Fruit fly (Drosophila melanogaster) whole organism, embryonic: ENCODE results near the gene Chmp1.

Experiments used
- Bteb2 ChIP-seq: fragments of 200-800 bp; sonication (Bioruptor generic); optimal IDR thresholded peaks from 2 replicates; lab custom pipeline; 2016; ENCODE audit warnings: missing biosample characterization, missing genetic modification characterization
- CG10979 ChIP-seq: fragments of 200-800 bp; sonication (Bioruptor generic); optimal IDR thresholded peaks from 2 replicates; lab custom pipeline; 2018; ENCODE audit warnings: missing biosample characterization, mild to moderate bottlenecking, missing genetic modification characterization, moderate library complexity
- CG11504 ChIP-seq: fragments of 200-800 bp; sonication (Bioruptor generic); optimal IDR thresholded peaks from 3 replicates; lab custom pipeline; 2019; ENCODE audit warnings: missing biosample characterization, mild to moderate bottlenecking, missing genetic modification characterization, moderate library complexity
- CG11723 ChIP-seq: fragments of 200-800 bp; sonication (Bioruptor generic); optimal IDR thresholded peaks from 2 replicates; lab custom pipeline; 2017; ENCODE audit warnings: missing biosample characterization, mild to moderate bottlenecking, missing genetic modification characterization
- CG12155 ChIP-seq: fragments of 200-800 bp; sonication (Bioruptor generic); optimal IDR thresholded peaks from 3 replicates; lab custom pipeline; 2016; ENCODE audit warnings: missing biosample characterization, missing genetic modification characterization
- CG12744 ChIP-seq: fragments of 200-800 bp; sonication (Bioruptor generic); optimal IDR thresholded peaks from 2 replicates; lab custom pipeline; 2016; ENCODE audit warnings: missing biosample characterization, missing genetic modification characterization
- CG13624 ChIP-seq: fragments of 200-800 bp; sonication (Bioruptor generic); optimal IDR thresholded peaks from 2 replicates; lab custom pipeline; 2016; ENCODE audit warnings: missing biosample characterization, missing genetic modification characterization
- CG15479 ChIP-seq: fragments of 200-800 bp; sonication (Bioruptor generic); optimal IDR thresholded peaks from 3 replicates; lab custom pipeline; 2019; ENCODE audit warnings: missing biosample characterization, mild to moderate bottlenecking, missing genetic modification characterization, moderate library complexity
- CG16863 ChIP-seq: fragments of 200-800 bp; sonication (Bioruptor generic); optimal IDR thresholded peaks from 3 replicates; lab custom pipeline; 2016; ENCODE audit warnings: missing biosample characterization, missing genetic modification characterization
- CG18599 ChIP-seq: fragments of 200-800 bp; sonication (Bioruptor generic); optimal IDR thresholded peaks from 3 replicates; lab custom pipeline; 2017; ENCODE audit warnings: missing biosample characterization, missing genetic modification characterization, mild to moderate bottlenecking, moderate library complexity, missing genetic modification reagents
- CG2120 ChIP-seq: fragments of 200-800 bp; sonication (Bioruptor generic); optimal IDR thresholded peaks from 3 replicates; lab custom pipeline; 2016; ENCODE audit warnings: missing biosample characterization, missing genetic modification characterization
- CG30020 ChIP-seq: fragments of 200-800 bp; optimal IDR thresholded peaks from 2 replicates; lab custom pipeline; 2019; ENCODE audit warnings: missing biosample characterization, mild to moderate bottlenecking, missing genetic modification characterization, moderate library complexity
- CG30403 ChIP-seq: fragments of 200-800 bp; sonication (Bioruptor generic); optimal IDR thresholded peaks from 3 replicates; lab custom pipeline; 2016; ENCODE audit warnings: missing biosample characterization, missing genetic modification characterization
- CG3163 ChIP-seq: fragments of 200-800 bp; sonication (Bioruptor generic); optimal IDR thresholded peaks from 3 replicates; lab custom pipeline; 2016; ENCODE audit warnings: missing biosample characterization, missing genetic modification characterization
- CG3995 ChIP-seq: fragments of 200-800 bp; sonication (Bioruptor generic); optimal IDR thresholded peaks from 3 replicates; lab custom pipeline; 2016; ENCODE audit warnings: missing biosample characterization, missing genetic modification characterization
- CG6254 ChIP-seq: fragments of 200-800 bp; sonication (Bioruptor generic); optimal IDR thresholded peaks from 3 replicates; lab custom pipeline; 2017; ENCODE audit warnings: mild to moderate bottlenecking, missing biosample characterization, missing genetic modification reagents, missing genetic modification characterization
- CG6765 ChIP-seq: fragments of 200-800 bp; sonication (Bioruptor generic); optimal IDR thresholded peaks from 3 replicates; lab custom pipeline; 2017; ENCODE audit warnings: missing biosample characterization, mild to moderate bottlenecking, missing genetic modification characterization
- CG6854 ChIP-seq: fragments of 200-800 bp; sonication (Bioruptor generic); optimal IDR thresholded peaks from 3 replicates; lab custom pipeline; 2017; ENCODE audit warnings: missing biosample characterization, mild to moderate bottlenecking, missing genetic modification characterization
- CG7839 ChIP-seq: fragments of 200-800 bp; sonication (Bioruptor generic); optimal IDR thresholded peaks from 3 replicates; lab custom pipeline; 2018; ENCODE audit warnings: missing biosample characterization, mild to moderate bottlenecking, missing genetic modification characterization, moderate library complexity
- CG8765 ChIP-seq: fragments of 200-800 bp; sonication (Bioruptor generic); IDR thresholded peaks from 2 replicates; pipeline ENCODE4 v1.3.6; 2022; ENCODE audit warnings: missing biosample characterization, missing genetic modification characterization
- CTCF ChIP-seq: fragments of 200-800 bp; sonication (Bioruptor generic); optimal IDR thresholded peaks from 2 replicates; lab custom pipeline; 2017; ENCODE audit warnings: missing biosample characterization, mild to moderate bottlenecking, missing genetic modification characterization, moderate library complexity
- CoRest ChIP-seq: fragments of 200-800 bp; sonication (Bioruptor generic); optimal IDR thresholded peaks from 3 replicates; lab custom pipeline; 2018; ENCODE audit warnings: missing biosample characterization, mild to moderate bottlenecking, missing genetic modification characterization, moderate library complexity
- Deaf1 ChIP-seq: fragments of 200-800 bp; optimal IDR thresholded peaks from 3 replicates; lab custom pipeline; 2019; ENCODE audit warnings: missing biosample characterization, mild to moderate bottlenecking, missing genetic modification characterization, moderate library complexity
- Dip3 ChIP-seq: fragments of 200-800 bp; sonication (Bioruptor generic); optimal IDR thresholded peaks from 3 replicates; lab custom pipeline; 2016; ENCODE audit warnings: missing biosample characterization, missing genetic modification characterization
- Gug ChIP-seq: fragments of 200-800 bp; sonication (Bioruptor generic); IDR thresholded peaks from 4 replicates; pipeline ENCODE4 v1.3.6; 2022; ENCODE audit warnings: missing biosample characterization, missing genetic modification characterization
- HmgZ ChIP-seq: fragments of 200-800 bp; sonication (Bioruptor generic); optimal IDR thresholded peaks from 2 replicates; lab custom pipeline; 2018; ENCODE audit warnings: missing biosample characterization, mild to moderate bottlenecking, missing genetic modification characterization
- Nf-YA ChIP-seq: fragments of 200-800 bp; sonication (Bioruptor generic); IDR thresholded peaks from 2 replicates; pipeline ENCODE4 v1.3.6; 2022; ENCODE audit warnings: missing biosample characterization, missing genetic modification characterization
- Oli ChIP-seq: fragments of 200-800 bp; sonication (Bioruptor generic); optimal IDR thresholded peaks from 2 replicates; lab custom pipeline; 2018; ENCODE audit warnings: missing biosample characterization, mild to moderate bottlenecking, missing genetic modification characterization, moderate library complexity
- Pdp1 ChIP-seq, 2 experiments: fragments of 200-800 bp; sonication (Bioruptor generic); optimal IDR thresholded peaks; 3 replicates each; lab custom pipeline; 2016; ENCODE audit warnings: missing biosample characterization in 2 of 2, missing genetic modification characterization in 2 of 2, mild to moderate bottlenecking in 1 of 2, moderate library complexity in 1 of 2
- Xrp1 ChIP-seq: fragments of 200-800 bp; sonication (Bioruptor generic); IDR thresholded peaks from 2 replicates; pipeline ENCODE4 v1.3.6; 2022; ENCODE audit warnings: missing biosample characterization, missing genetic modification characterization
- abd-A ChIP-seq: fragments of 200-800 bp; sonication (Bioruptor generic); optimal IDR thresholded peaks from 3 replicates; lab custom pipeline; 2019; ENCODE audit warnings: missing biosample characterization, mild to moderate bottlenecking, missing genetic modification characterization, moderate library complexity
- chn ChIP-seq: fragments of 200-800 bp; sonication (Bioruptor generic); optimal IDR thresholded peaks from 2 replicates; lab custom pipeline; 2016; ENCODE audit warnings: missing biosample characterization, missing genetic modification characterization
- crp ChIP-seq, 2 experiments: fragments of 200-800 bp; sonication (Bioruptor generic); optimal IDR thresholded peaks; 2 replicates in 1 of 2; 3 replicates in 1 of 2; lab custom pipeline; 2017; ENCODE audit warnings: missing biosample characterization in 2 of 2, missing genetic modification characterization in 2 of 2, mild to moderate bottlenecking in 1 of 2, moderate library complexity in 1 of 2
- dati ChIP-seq: fragments of 200-800 bp; sonication (Bioruptor generic); IDR thresholded peaks from 2 replicates; pipeline ENCODE4 v1.3.6; 2022; ENCODE audit warnings: missing biosample characterization, missing genetic modification characterization
- dysf ChIP-seq: fragments of 200-800 bp; sonication (Bioruptor generic); IDR thresholded peaks from 3 replicates; pipeline ENCODE4 v1.3.6; 2022; ENCODE audit warnings: missing biosample characterization, missing genetic modification characterization
- exex ChIP-seq: fragments of 200-800 bp; sonication (Bioruptor generic); optimal IDR thresholded peaks from 4 replicates; lab custom pipeline; 2018; ENCODE audit warnings: missing biosample characterization, mild to moderate bottlenecking, missing genetic modification characterization, moderate library complexity
- fd3F ChIP-seq: fragments of 200-800 bp; sonication (Bioruptor generic); optimal IDR thresholded peaks from 2 replicates; lab custom pipeline; 2018; ENCODE audit warnings: missing biosample characterization, mild to moderate bottlenecking, missing genetic modification characterization, moderate library complexity
- gce ChIP-seq: fragments of 200-800 bp; sonication (Bioruptor generic); IDR thresholded peaks from 3 replicates; pipeline ENCODE4 v1.3.6; 2022; ENCODE audit warnings: missing biosample characterization, missing genetic modification characterization
- grn ChIP-seq: fragments of 200-800 bp; sonication (Bioruptor generic); optimal IDR thresholded peaks from 3 replicates; lab custom pipeline; 2017; ENCODE audit warnings: missing biosample characterization, missing genetic modification characterization
- hkb ChIP-seq, 2 experiments: fragments of 200-800 bp in 1 of 2; fragments of >200 bp in 1 of 2; sonication (Bioruptor generic) in 1 of 2; IDR thresholded peaks in 1 of 2; optimal IDR thresholded peaks in 1 of 2; 2 replicates each; pipeline versions ENCODE4 v1.3.6 to Lab custom; 2017 to 2022; ENCODE audit warnings: missing biosample characterization in 1 of 2, missing genetic modification characterization in 1 of 2
- pb ChIP-seq: fragments of 200-800 bp; sonication (Bioruptor generic); optimal IDR thresholded peaks from 3 replicates; lab custom pipeline; 2016; ENCODE audit warnings: missing biosample characterization, missing genetic modification characterization
- seq ChIP-seq: fragments of 200-800 bp; sonication (Bioruptor generic); IDR thresholded peaks from 2 replicates; pipeline ENCODE4 v1.3.6; 2022; ENCODE audit warnings: missing biosample characterization, missing genetic modification characterization
- slp2 ChIP-seq: fragments of 200-800 bp; sonication (Bioruptor generic); optimal IDR thresholded peaks from 2 replicates; lab custom pipeline; 2016; ENCODE audit warnings: missing biosample characterization, missing genetic modification characterization
- sr ChIP-seq: fragments of 200-800 bp; sonication (Bioruptor generic); IDR thresholded peaks from 3 replicates; pipeline ENCODE4 v1.3.6; 2022; ENCODE audit warnings: missing biosample characterization, missing genetic modification characterization
- stwl ChIP-seq: fragments of 200-800 bp; sonication (Bioruptor generic); optimal IDR thresholded peaks from 3 replicates; lab custom pipeline; 2018; ENCODE audit warnings: missing biosample characterization, mild to moderate bottlenecking, missing genetic modification characterization, moderate library complexity
- tap ChIP-seq: fragments of 200-800 bp; optimal IDR thresholded peaks from 3 replicates; lab custom pipeline; 2019; ENCODE audit warnings: missing biosample characterization, mild to moderate bottlenecking, missing genetic modification characterization, moderate library complexity
- tna ChIP-seq: fragments of 200-800 bp; sonication (Bioruptor generic); IDR thresholded peaks from 2 replicates; pipeline ENCODE4 v1.3.6; 2022; ENCODE audit warnings: missing biosample characterization, missing genetic modification characterization; ENCODE audit not compliant: partially characterized antibody
- unc-4 ChIP-seq: fragments of 200-800 bp; sonication (Bioruptor generic); IDR thresholded peaks from 2 replicates; pipeline ENCODE4 v1.3.6; 2022; ENCODE audit warnings: missing biosample characterization, missing genetic modification characterization; ENCODE audit not compliant: partially characterized antibody
- vfl ChIP-seq: fragments of 200-800 bp; sonication (Bioruptor generic); optimal IDR thresholded peaks from 2 replicates; lab custom pipeline; 2016; ENCODE audit warnings: missing biosample characterization, missing genetic modification characterization
- vnd ChIP-seq: fragments of 200-800 bp; sonication (Bioruptor generic); IDR thresholded peaks from 3 replicates; pipeline ENCODE4 v1.3.6; 2022; ENCODE audit warnings: missing biosample characterization, missing genetic modification characterization; ENCODE audit not compliant: partially characterized antibody

Gene Chmp1

dm6 chr3L:18672203-18672602 lies 11.7 kb downstream of the Chmp1 start (continued):
- TF ChIP-seq CG7839 (no peak), Bteb2 (GFP tag; lab: Kevin White, UChicago) (peak; percentile 11), CG8765 (GFP tag; lab: Robert Waterston, UW) (no peak), Dip3 (GFP tag; lab: Kevin White, UChicago) (no peak), CG12155 (GFP tag; lab: Kevin White, UChicago) (no peak), abd-A (no peak), CG3995 (GFP tag; lab: Kevin White, UChicago) (peak; percentile 46), Xrp1 (GFP tag; lab: Robert Waterston, UW) (0 out of 2 replicates have a peak, but pooled peaks have one; percentile 26), vnd (GFP tag; lab: Robert Waterston, UW) (no peak), chn (GFP tag; lab: Kevin White, UChicago) (peak; percentile 10), dysf (peak; percentile 33; the same call in 1 of the 3 replicates), tna (GFP tag; lab: Robert Waterston, UW) (peak; percentile 19; the same call in 1 of the 2 replicates), CG11723 (no peak), unc-4 (GFP tag; lab: Robert Waterston, UW) (0 out of 2 replicates have a peak, but pooled peaks have one; percentile 11), CG30403 (GFP tag; lab: Kevin White, UChicago) (peak; percentile 14), CG6765 (no peak), sr (GFP tag; lab: Robert Waterston, UW) (no peak), CG10979 (tag; lab: Kevin White, UChicago) (no peak), CG18599 (GFP tag; lab: Kevin White, UChicago) (peak; percentile 37), dati (GFP tag; lab: Robert Waterston, UW) (no peak), seq (GFP tag; lab: Robert Waterston, UW) (no peak; the same call in 1 of the 2 replicates), vfl (GFP tag; lab: Kevin White, UChicago) (peak; percentile 1), CG15479 (GFP tag; lab: Kevin White, UChicago) (no peak), Oli (tag; lab: Kevin White, UChicago) (no peak), HmgZ (peak; percentile 31), exex (tag; lab: Kevin White, UChicago) (peak; percentile 8), tap (tag; lab: Kevin White, UChicago) (no peak), CG6254 (no peak), hkb (optimal IDR thresholded peaks at IDR 0.05; lab: Kevin White, UChicago) (no peak), hkb (GFP tag; IDR thresholded peaks at IDR 0.05; lab: Robert Waterston, UW) (no peak), CG11504 (tag; lab: Kevin White, UChicago) (peak; percentile 50), stwl (tag; lab: Kevin White, UChicago) (peak; percentile 40), CG30020 (tag; lab: Kevin White, UChicago) (no peak), gce (GFP tag; lab: Robert Waterston, UW) (no peak), CG3163 (no peak), CG2120 (GFP tag; lab: Kevin White, UChicago) (peak; percentile 53), Deaf1 (tag; lab: Kevin White, UChicago) (no peak), CG16863 (GFP tag; lab: Kevin White, UChicago) (peak; percentile 15), Pdp1 (GFP tag; optimal IDR thresholded peaks at IDR 0.05; lab: Kevin White, UChicago) (peak in 1 of 2 experiments; percentile 7), CG13624 (peak; percentile 41), CG12744 (GFP tag; lab: Kevin White, UChicago) (no peak), slp2 (GFP tag; lab: Kevin White, UChicago) (peak; percentile 7), pb (GFP tag; lab: Kevin White, UChicago) (no peak), fd3F (no peak), CoRest (tag; lab: Kevin White, UChicago) (no peak), CTCF (peak; percentile 30), CG6854 (GFP tag; lab: Kevin White, UChicago) (no peak), Nf-YA (GFP tag; lab: Robert Waterston, UW) (no peak), Gug (GFP tag; lab: Robert Waterston, UW) (no peak), grn (GFP tag; lab: Kevin White, UChicago) (no peak), crp (GFP tag; optimal IDR thresholded peaks at IDR 0.05; lab: Kevin White, UChicago) (peak in 1 of 2 experiments; percentile 68)
